Fruit fly (Drosophila melanogaster) S2 (cell line): Measurements from ENCODE around the gene Ste12DOR.

Experiments
- CG8478 ChIP-seq: fragments of >200 bp; optimal IDR thresholded peaks from 2 replicates; lab custom pipeline; 2018
- CTCF ChIP-seq, 2 experiments: fragments of >200 bp; optimal IDR thresholded peaks; 2 replicates each; lab custom pipeline; 2018

- TF ChIP-seq CG8478 = no peak
- TF ChIP-seq CTCF (optimal IDR thresholded peaks at IDR 0.05; lab: Kevin White, UChicago) = no peak
Measured at dm6 chrX:13954936-13955335, 45.1 kb upstream of the Ste12DOR start, which contains the start of gene CG11068.
